Worm (Caenorhabditis elegans) whole organism, L4 larva: Measurements from ENCODE around the gene F09F9.5.
A peak's percentile ranks its signal among the peaks of the same experiment; 100 is the strongest.

ENCODE experiments used
- F37D6.2 ChIP-seq: sonication (generic microtip); optimal IDR thresholded peaks from 2 replicates; lab custom pipeline; 2016; ENCODE audit warnings: mild to moderate bottlenecking, missing genetic modification characterization, missing compliant biosample characterization
- F49E8.2 ChIP-seq: sonication (generic microtip); optimal IDR thresholded peaks from 2 replicates; lab custom pipeline; 2016; ENCODE audit warnings: missing compliant biosample characterization, mild to moderate bottlenecking, missing genetic modification characterization, borderline replicate concordance
- Y105C5A.15 ChIP-seq: fragments of 200-800 bp; sonication (Bioruptor generic); IDR thresholded peaks from 2 replicates; pipeline ENCODE4 v1.3.6; 2022; ENCODE audit warnings: missing genetic modification characterization, missing compliant biosample characterization
- Y5F2A.4 ChIP-seq: fragments of 200-800 bp; sonication (Bioruptor generic); optimal IDR thresholded peaks from 2 replicates; lab custom pipeline; 2018; ENCODE audit warnings: mild to moderate bottlenecking, missing genetic modification characterization, missing compliant biosample characterization
- aha-1 ChIP-seq: fragments of 150-350 bp; peaks from one replicate; lab custom pipeline; 2014; ENCODE audit warnings: missing biosample characterization, missing genetic modification characterization
- aly-2 ChIP-seq: sonication (generic microtip); optimal IDR thresholded peaks from 2 replicates; lab custom pipeline; 2018; ENCODE audit warnings: missing biosample characterization, missing genetic modification characterization
- ama-1 ChIP-seq: fragments of 150-350 bp; optimal IDR thresholded peaks from 2 replicates; lab custom pipeline; 2014; ENCODE audit warnings: inconsistent platforms, mixed read lengths
- ceh-20 ChIP-seq: fragments of 200-800 bp; sonication (Bioruptor generic); IDR thresholded peaks from 2 replicates; pipeline ENCODE4 v1.3.6; 2022; ENCODE audit warnings: missing genetic modification reagents, missing genetic modification characterization, missing compliant biosample characterization
- ceh-44 ChIP-seq: fragments of 200-800 bp; sonication (Bioruptor generic); IDR thresholded peaks from 2 replicates; pipeline ENCODE4 v1.3.6; 2022; ENCODE audit warnings: missing genetic modification reagents, missing genetic modification characterization, missing compliant biosample characterization
- ceh-62 ChIP-seq: sonication (generic microtip); optimal IDR thresholded peaks from 2 replicates; lab custom pipeline; 2017; ENCODE audit warnings: missing biosample characterization, missing genetic modification characterization
- ctbp-1 ChIP-seq: fragments of 200-800 bp; sonication (Bioruptor generic); IDR thresholded peaks from 2 replicates; pipeline ENCODE4 v1.3.6; 2022; ENCODE audit warnings: missing genetic modification reagents, missing genetic modification characterization, missing compliant biosample characterization
- daf-16 ChIP-seq, 3 experiments: sonication (generic microtip); optimal IDR thresholded peaks; 2 replicates each; lab custom pipeline; 2016 to 2017; ENCODE audit warnings: missing genetic modification characterization in 3 of 3, missing genetic modification reagents in 3 of 3, mild to moderate bottlenecking in 2 of 3, missing compliant biosample characterization in 2 of 3, missing biosample characterization in 1 of 3, moderate library complexity in 1 of 3
- daf-8 ChIP-seq: fragments of 200-800 bp; sonication (Bioruptor generic); IDR thresholded peaks from 2 replicates; pipeline ENCODE4 v1.3.6; 2022; ENCODE audit warnings: missing genetic modification characterization, missing compliant biosample characterization
- duxl-1 ChIP-seq: sonication (generic microtip); optimal IDR thresholded peaks from 2 replicates; lab custom pipeline; 2016; ENCODE audit warnings: mild to moderate bottlenecking, missing genetic modification characterization, moderate library complexity, missing compliant biosample characterization; ENCODE audit not compliant: poor library complexity
- egl-43 ChIP-seq: fragments of 200-800 bp; sonication (Bioruptor generic); IDR thresholded peaks from 2 replicates; pipeline ENCODE4 v1.3.6; 2022; ENCODE audit warnings: missing genetic modification reagents, missing genetic modification characterization, missing compliant biosample characterization
- fkh-10 ChIP-seq: fragments of 150-350 bp; optimal IDR thresholded peaks from 2 replicates; lab custom pipeline; 2014; ENCODE audit warnings: missing biosample characterization, missing genetic modification reagents, missing genetic modification characterization
- hif-1 ChIP-seq, 2 experiments: sonication (generic microtip); optimal IDR thresholded peaks; 2 replicates each; lab custom pipeline; 2016 to 2017; ENCODE audit warnings: missing compliant biosample characterization in 2 of 2, missing genetic modification characterization in 2 of 2, missing genetic modification reagents in 2 of 2, missing genotype in 2 of 2, mild to moderate bottlenecking in 1 of 2
- hlh-11 ChIP-seq: fragments of 200-800 bp; sonication (Bioruptor generic); optimal IDR thresholded peaks from 2 replicates; lab custom pipeline; 2018; ENCODE audit warnings: mild to moderate bottlenecking, missing genetic modification characterization, missing compliant biosample characterization
- hlh-30 ChIP-seq: sonication (generic microtip); optimal IDR thresholded peaks from 2 replicates; lab custom pipeline; 2017; ENCODE audit warnings: antibody characterized with exemption, mild to moderate bottlenecking, missing genetic modification characterization, missing compliant biosample characterization; ENCODE audit not compliant: insufficient read depth
- jun-1 ChIP-seq: fragments of 150-350 bp; optimal IDR thresholded peaks from 2 replicates; lab custom pipeline; 2014; ENCODE audit warnings: missing biosample characterization, missing genetic modification reagents, missing genetic modification characterization
- lin-13 ChIP-seq: fragments of 150-350 bp; optimal IDR thresholded peaks from 2 replicates; lab custom pipeline; 2014; ENCODE audit warnings: missing biosample characterization, missing genetic modification reagents, missing genetic modification characterization
- lin-29 ChIP-seq: fragments of 200-800 bp; sonication (Bioruptor generic); IDR thresholded peaks from 2 replicates; pipeline ENCODE4 v1.3.6; 2022; ENCODE audit warnings: missing genetic modification reagents, missing genetic modification characterization, missing compliant biosample characterization
- lin-39 ChIP-seq: fragments of 150-350 bp; optimal IDR thresholded peaks from 2 replicates; lab custom pipeline; 2014; ENCODE audit warnings: missing biosample characterization, missing genetic modification reagents, missing genetic modification characterization
- lsy-2 ChIP-seq, 2 experiments: fragments of 150-350 bp in 1 of 2; sonication (generic microtip) in 1 of 2; optimal IDR thresholded peaks; 2 replicates each; lab custom pipeline; 2014 to 2017; ENCODE audit warnings: missing biosample characterization in 2 of 2, missing genetic modification characterization in 2 of 2
- mdl-1 ChIP-seq, 2 experiments: fragments of 150-350 bp in 1 of 2; sonication (generic microtip) in 1 of 2; optimal IDR thresholded peaks; 2 replicates each; lab custom pipeline; 2014 to 2017; ENCODE audit warnings: missing biosample characterization in 2 of 2, missing genetic modification characterization in 2 of 2
- mep-1 ChIP-seq: fragments of 150-350 bp; sonication (generic microtip); optimal IDR thresholded peaks from 3 replicates; lab custom pipeline; 2014; ENCODE audit warnings: missing biosample characterization, missing genetic modification characterization
- mes-2 ChIP-seq: sonication (generic microtip); optimal IDR thresholded peaks from 2 replicates; lab custom pipeline; 2016; ENCODE audit warnings: missing genotype, mild to moderate bottlenecking, missing genetic modification characterization, missing compliant biosample characterization; ENCODE audit not compliant: poor library complexity, severe bottlenecking
- mxl-3 ChIP-seq: fragments of 200-800 bp; sonication (Bioruptor generic); optimal IDR thresholded peaks from 2 replicates; lab custom pipeline; 2018; ENCODE audit warnings: mild to moderate bottlenecking, missing genetic modification characterization, missing compliant biosample characterization
- nhr-11 ChIP-seq: fragments of 150-350 bp; optimal IDR thresholded peaks from 2 replicates; lab custom pipeline; 2014; ENCODE audit warnings: missing biosample characterization, missing genetic modification characterization
- nhr-237 ChIP-seq: sonication (generic microtip); optimal IDR thresholded peaks from 2 replicates; lab custom pipeline; 2017; ENCODE audit warnings: missing biosample characterization, missing genetic modification characterization
- nhr-28 ChIP-seq: fragments of 150-350 bp; optimal IDR thresholded peaks from 2 replicates; lab custom pipeline; 2014; ENCODE audit warnings: missing biosample characterization, missing genetic modification characterization
- nhr-41 ChIP-seq: fragments of 200-800 bp; sonication (Bioruptor generic); IDR thresholded peaks from 2 replicates; pipeline ENCODE4 v1.3.6; 2022; ENCODE audit warnings: missing genetic modification reagents, missing genetic modification characterization, missing compliant biosample characterization
- nhr-42 ChIP-seq: fragments of 200-800 bp; sonication (Bioruptor generic); IDR thresholded peaks from 2 replicates; pipeline ENCODE4 v1.3.6; 2022; ENCODE audit warnings: missing genetic modification characterization, missing compliant biosample characterization
- nhr-48 ChIP-seq: sonication (generic microtip); optimal IDR thresholded peaks from 2 replicates; lab custom pipeline; 2016; ENCODE audit warnings: mild to moderate bottlenecking, missing genetic modification characterization, missing compliant biosample characterization
- nhr-76 ChIP-seq: fragments of 150-350 bp; optimal IDR thresholded peaks from 2 replicates; lab custom pipeline; 2014; ENCODE audit warnings: missing biosample characterization, missing genetic modification characterization
- pqm-1 ChIP-seq: sonication (generic microtip); optimal IDR thresholded peaks from 2 replicates; lab custom pipeline; 2017; ENCODE audit warnings: missing biosample characterization, missing genetic modification characterization
- spr-1 ChIP-seq: sonication (generic microtip); optimal IDR thresholded peaks from 2 replicates; lab custom pipeline; 2016; ENCODE audit warnings: mild to moderate bottlenecking, missing genetic modification characterization, missing compliant biosample characterization
- spr-3 ChIP-seq: fragments of 200-800 bp; sonication (Bioruptor generic); optimal IDR thresholded peaks from 2 replicates; lab custom pipeline; 2018; ENCODE audit warnings: mild to moderate bottlenecking, missing genetic modification characterization, missing compliant biosample characterization
- tra-1 ChIP-seq: fragments of 200-800 bp; sonication (Bioruptor generic); IDR thresholded peaks from 2 replicates; pipeline ENCODE4 v1.3.6; 2022; ENCODE audit warnings: missing genetic modification reagents, missing genetic modification characterization, missing compliant biosample characterization
- unc-39 ChIP-seq: sonication (generic microtip); optimal IDR thresholded peaks from 2 replicates; lab custom pipeline; 2017; ENCODE audit warnings: missing biosample characterization, missing genetic modification characterization
- unc-62 ChIP-seq, 3 experiments: fragments of 150-350 bp in 1 of 3; sonication (generic microtip); optimal IDR thresholded peaks in 2 of 3; peaks in 1 of 3; 1 replicate in 1 of 3; 2 replicates in 2 of 3; lab custom pipeline; 2014 to 2017; ENCODE audit warnings: missing biosample characterization in 3 of 3, missing genetic modification characterization in 3 of 3, missing genetic modification reagents in 3 of 3, missing genotype in 1 of 3
- vab-7 ChIP-seq: fragments of 200-800 bp; sonication (Bioruptor generic); IDR thresholded peaks from 2 replicates; pipeline ENCODE4 v1.3.6; 2022; ENCODE audit warnings: missing genetic modification reagents, missing genetic modification characterization, missing compliant biosample characterization
- ztf-7 ChIP-seq: fragments of 150-350 bp; optimal IDR thresholded peaks from 2 replicates; lab custom pipeline; 2014; ENCODE audit warnings: missing biosample characterization, missing genetic modification characterization

Gene F09F9.5

ce11 chrX:4142648-4143259 lies 25.0 kb downstream of the F09F9.5 start (continued):
- peak; percentile 20 for TF ChIP-seq hlh-30 (tag; lab: Kevin White, UChicago)
- TF ChIP-seq aly-2 (tag; lab: Kevin White, UChicago) = no peak
- peak; percentile 56; the same call in 1 of the 2 replicates for TF ChIP-seq ceh-20
- TF ChIP-seq fkh-10 (GFP tag; lab: Kevin White, UChicago) = peak; percentile 6
- TF ChIP-seq lin-39 = no peak
- TF ChIP-seq mes-2 (tag; lab: Kevin White, UChicago) = peak; percentile 40
- TF ChIP-seq egl-43 = 0 out of 2 replicates have a peak, but pooled peaks have one; percentile 51
- peak; percentile 43 for TF ChIP-seq mep-1 (tag; lab: Kevin White, UChicago)
- no peak for TF ChIP-seq spr-3
- TF ChIP-seq lsy-2 (tag; optimal IDR thresholded peaks at IDR 0.05; lab: Kevin White, UChicago) = peak in 1 of 2 experiments; percentile 79
- TF ChIP-seq ctbp-1 (GFP tag; lab: Robert Waterston, UW) = peak; percentile 73; the same call in 1 of the 2 replicates
- peak; percentile 72 for TF ChIP-seq ztf-7
- peak; percentile 10; the same call in 1 of the 2 replicates for TF ChIP-seq ceh-44 (GFP tag; lab: Robert Waterston, UW)
- TF ChIP-seq pqm-1 (tag; lab: Kevin White, UChicago) = peak; percentile 33
- peak; percentile 28 for TF ChIP-seq F37D6.2
- TF ChIP-seq aha-1 = peak; percentile 100
- TF ChIP-seq, all 104 proteins: peak for 24

- TF ChIP-seq unc-62 (GFP tag; optimal IDR thresholded peaks at IDR 0.05 in 1 of 2; lab: Kevin White, UChicago) (peak in 1 of 2 experiments; percentile 62), unc-62 (tag; optimal IDR thresholded peaks at IDR 0.05; lab: Kevin White, UChicago) (no peak), spr-1 (peak; percentile 7), nhr-11 (tag; lab: Kevin White, UChicago) (peak; percentile 8), hlh-11 (tag; lab: Kevin White, UChicago) (peak; percentile 56), lsy-2 (tag; optimal IDR thresholded peaks at IDR 0.05; lab: Kevin White, UChicago) (peak; percentile 21 to 35), ama-1 (lab: Kevin White, UChicago) (peak; percentile 34), tra-1 (GFP tag; lab: Robert Waterston, UW) (peak; percentile 46; the same call in 1 of the 2 replicates), hif-1 (tag; optimal IDR thresholded peaks at IDR 0.05; lab: Kevin White, UChicago) (peak in 1 of 2 experiments; percentile 83), ceh-62 (tag; lab: Kevin White, UChicago) (no peak), daf-16 (GFP tag; optimal IDR thresholded peaks at IDR 0.05; lab: Kevin White, UChicago) (no peak), daf-16 (tag; optimal IDR thresholded peaks at IDR 0.05; lab: Kevin White, UChicago) (peak; percentile 83), aha-1 (peak; percentile 98), nhr-28 (no peak), mdl-1 (tag; optimal IDR thresholded peaks at IDR 0.05; lab: Kevin White, UChicago) (peak; percentile 67 to 82), nhr-76 (tag; lab: Kevin White, UChicago) (no peak), mxl-3 (GFP tag; lab: Kevin White, UChicago) (peak; percentile 80), hlh-30 (tag; lab: Kevin White, UChicago) (peak; percentile 78), jun-1 (tag; lab: Kevin White, UChicago) (no peak), nhr-48 (tag; lab: Kevin White, UChicago) (peak; percentile 40)
Measured at ce11 chrX:4143260-4144018, 25.7 kb downstream of the F09F9.5 start.

- TF ChIP-seq ctbp-1 (GFP tag; lab: Robert Waterston, UW) = no peak
- TF ChIP-seq daf-8 (GFP tag; lab: Robert Waterston, UW) = no peak
- no peak for TF ChIP-seq F49E8.2
- TF ChIP-seq lin-29 (GFP tag; lab: Robert Waterston, UW) = no peak
- TF ChIP-seq nhr-237 (tag; lab: Kevin White, UChicago) = no peak
- no peak for TF ChIP-seq jun-1 (tag; lab: Kevin White, UChicago)
- TF ChIP-seq unc-39 = no peak
- no peak for TF ChIP-seq vab-7 (GFP tag; lab: Robert Waterston, UW)
- TF ChIP-seq Y105C5A.15 (GFP tag; lab: Robert Waterston, UW) = no peak
- no peak for TF ChIP-seq lin-13 (GFP tag; lab: Kevin White, UChicago)
- TF ChIP-seq nhr-42 = no peak
- peak in 1 of 2 experiments; percentile 11 for TF ChIP-seq hif-1 (tag; optimal IDR thresholded peaks at IDR 0.05; lab: Kevin White, UChicago)
- no peak for TF ChIP-seq F37D6.2
- no peak for TF ChIP-seq ceh-44 (GFP tag; lab: Robert Waterston, UW)
- TF ChIP-seq Y5F2A.4 (GFP tag; lab: Kevin White, UChicago) = no peak
- no peak for TF ChIP-seq nhr-41 (GFP tag; lab: Robert Waterston, UW)
- no peak for TF ChIP-seq daf-16 (GFP tag; optimal IDR thresholded peaks at IDR 0.05; lab: Kevin White, UChicago)
- TF ChIP-seq daf-16 (tag; optimal IDR thresholded peaks at IDR 0.05; lab: Kevin White, UChicago) = peak; percentile 50
- TF ChIP-seq duxl-1 (tag; lab: Kevin White, UChicago) = peak; percentile 10
Measured at ce11 chrX:4144136-4144781, 26.5 kb downstream of the F09F9.5 start.
